Fruit fly (Drosophila melanogaster) whole organism, pupa: ENCODE results near the gene CG11983.
A peak's percentile ranks its signal among the peaks of the same experiment; 100 is the strongest.

Experiments used
- CG10348 ChIP-seq: fragments of 200-800 bp; sonication (Bioruptor generic); IDR thresholded peaks from 2 replicates; pipeline ENCODE4 v1.3.6; 2022; ENCODE audit warnings: missing biosample characterization, missing genetic modification characterization
- CG12605 ChIP-seq: fragments of 200-800 bp; sonication (Bioruptor generic); IDR thresholded peaks from 2 replicates; pipeline ENCODE4 v1.3.6; 2022; ENCODE audit warnings: missing biosample characterization, missing genetic modification characterization
- CG13204 ChIP-seq: fragments of 200-800 bp; sonication (Bioruptor generic); optimal IDR thresholded peaks from 2 replicates; lab custom pipeline; 2018; ENCODE audit warnings: missing biosample characterization, mild to moderate bottlenecking, missing genetic modification characterization, moderate library complexity
- CG14655 ChIP-seq: fragments of 200-800 bp; sonication (Bioruptor generic); optimal IDR thresholded peaks from 3 replicates; lab custom pipeline; 2017; ENCODE audit warnings: mild to moderate bottlenecking, missing biosample characterization, missing genetic modification reagents, missing genetic modification characterization
- CG15710 ChIP-seq: fragments of 200-800 bp; sonication (Bioruptor generic); optimal IDR thresholded peaks from 2 replicates; lab custom pipeline; 2018; ENCODE audit warnings: missing biosample characterization, mild to moderate bottlenecking, missing genetic modification characterization, moderate library complexity
- CG17806 ChIP-seq: fragments of 200-800 bp; sonication (Bioruptor generic); optimal IDR thresholded peaks from 2 replicates; lab custom pipeline; 2018; ENCODE audit warnings: missing biosample characterization, mild to moderate bottlenecking, missing genetic modification characterization, moderate library complexity
- CG32121 ChIP-seq: fragments of 200-800 bp; sonication (Bioruptor generic); IDR thresholded peaks from 2 replicates; pipeline ENCODE4 v1.3.6; 2022; ENCODE audit warnings: missing biosample characterization, missing genetic modification characterization
- CG34367 ChIP-seq: fragments of 200-800 bp; sonication (Bioruptor generic); optimal IDR thresholded peaks from 2 replicates; lab custom pipeline; 2018; ENCODE audit warnings: missing biosample characterization, mild to moderate bottlenecking, missing genetic modification characterization
- CG4496 ChIP-seq: fragments of 200-800 bp; sonication (Bioruptor generic); IDR thresholded peaks from 3 replicates; pipeline ENCODE4 v1.3.6; 2022; ENCODE audit warnings: missing biosample characterization, missing genetic modification characterization
- CG8159 ChIP-seq: fragments of 200-800 bp; sonication (Bioruptor generic); optimal IDR thresholded peaks from 3 replicates; lab custom pipeline; 2018; ENCODE audit warnings: missing biosample characterization, mild to moderate bottlenecking, missing genetic modification characterization, moderate library complexity
- CG8301 ChIP-seq: fragments of 200-800 bp; sonication (Bioruptor generic); optimal IDR thresholded peaks from 2 replicates; lab custom pipeline; 2018; ENCODE audit warnings: missing biosample characterization, mild to moderate bottlenecking, missing genetic modification characterization
- CG9948 ChIP-seq: fragments of 200-800 bp; sonication (Bioruptor generic); optimal IDR thresholded peaks from 2 replicates; lab custom pipeline; 2018; ENCODE audit warnings: missing biosample characterization, mild to moderate bottlenecking, missing genetic modification characterization, moderate library complexity
- D1 ChIP-seq: fragments of 200-800 bp; sonication (Bioruptor generic); optimal IDR thresholded peaks from 2 replicates; lab custom pipeline; 2018; ENCODE audit warnings: missing biosample characterization, mild to moderate bottlenecking, missing genetic modification characterization, moderate library complexity
- EcR ChIP-seq: fragments of 200-800 bp; sonication (Bioruptor generic); optimal IDR thresholded peaks from 3 replicates; lab custom pipeline; 2019; ENCODE audit warnings: missing biosample characterization, missing genetic modification characterization, mild to moderate bottlenecking, moderate library complexity, missing genetic modification reagents
- Ets98B ChIP-seq: fragments of 200-800 bp; sonication (Bioruptor generic); IDR thresholded peaks from 2 replicates; pipeline ENCODE4 v1.3.6; 2022; ENCODE audit warnings: missing biosample characterization, missing genetic modification characterization
- Pif1A ChIP-seq: fragments of 200-800 bp; sonication (Bioruptor generic); optimal IDR thresholded peaks from 3 replicates; lab custom pipeline; 2016; ENCODE audit warnings: missing biosample characterization, missing genetic modification characterization
- Pif1B ChIP-seq: fragments of 200-800 bp; sonication (Bioruptor generic); optimal IDR thresholded peaks from 3 replicates; lab custom pipeline; 2016; ENCODE audit warnings: missing biosample characterization, missing genetic modification characterization
- Snoo ChIP-seq: fragments of 200-800 bp; sonication (Bioruptor generic); optimal IDR thresholded peaks from 3 replicates; lab custom pipeline; 2017; ENCODE audit warnings: missing biosample characterization, mild to moderate bottlenecking, missing genetic modification characterization, inconsistent platforms
- fd96Ca ChIP-seq: fragments of 200-800 bp; sonication (Bioruptor generic); IDR thresholded peaks from 3 replicates; pipeline ENCODE4 v1.3.6; 2022; ENCODE audit warnings: missing biosample characterization, missing genetic modification characterization
- gl ChIP-seq: fragments of 200-800 bp; sonication (Bioruptor generic); optimal IDR thresholded peaks from 2 replicates; lab custom pipeline; 2018; ENCODE audit warnings: missing biosample characterization, mild to moderate bottlenecking, missing genetic modification characterization
- rn ChIP-seq: fragments of 200-800 bp; sonication (Bioruptor generic); IDR thresholded peaks from 2 replicates; pipeline ENCODE4 v1.3.6; 2022; ENCODE audit warnings: missing biosample characterization, missing genetic modification characterization

The CG11983 gene

DNA sequence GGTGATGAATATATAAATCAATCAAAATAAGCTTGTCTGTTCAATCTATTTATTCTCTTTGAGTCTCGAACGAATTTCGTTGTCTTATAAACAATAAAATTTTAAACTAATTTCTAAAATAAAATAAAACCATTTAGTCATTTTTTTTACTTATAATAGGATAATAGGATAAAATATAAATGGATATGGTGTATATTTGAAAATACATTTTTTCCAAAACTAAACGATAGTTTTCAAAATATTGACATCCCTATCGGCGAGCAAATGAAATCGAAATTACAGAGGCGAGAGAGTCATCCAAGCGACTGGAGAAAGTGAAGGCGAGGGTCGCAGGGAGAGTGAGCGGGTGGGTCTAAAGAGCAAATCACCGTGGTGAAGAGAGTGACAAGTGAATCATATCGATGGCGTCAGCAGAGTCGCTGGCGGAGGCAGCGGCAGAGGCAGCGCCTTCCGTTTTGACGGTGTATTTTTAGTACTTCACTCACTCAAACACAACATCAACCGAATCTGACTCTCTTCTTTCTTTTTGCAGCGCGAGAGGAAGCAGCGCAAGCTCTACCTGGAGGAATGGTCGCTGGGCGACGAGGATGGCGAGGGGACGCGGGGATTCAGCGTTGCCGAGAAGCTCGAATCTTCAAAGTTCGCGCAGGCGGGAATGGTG lies 49.4 kb downstream of the CG11983 start:
- TF ChIP-seq EcR (GFP tag; lab: Kevin White, UChicago) (peak; percentile 57), CG34367 (tag; lab: Kevin White, UChicago) (peak; percentile 76), Ets98B (GFP tag; lab: Robert Waterston, UW) (no peak), CG8301 (tag; lab: Kevin White, UChicago) (peak; percentile 97), Snoo (tag; lab: Kevin White, UChicago) (peak; percentile 96), CG10348 (GFP tag; lab: Robert Waterston, UW) (no peak), CG13204 (GFP tag; lab: Kevin White, UChicago) (peak; percentile 88), CG12605 (GFP tag; lab: Robert Waterston, UW) (no peak), rn (GFP tag; lab: Robert Waterston, UW) (no peak), Pif1B (GFP tag; lab: Kevin White, UChicago) (peak; percentile 89), CG8159 (tag; lab: Kevin White, UChicago) (peak; percentile 89), CG17806 (tag; lab: Kevin White, UChicago) (peak; percentile 87), CG32121 (GFP tag; lab: Robert Waterston, UW) (no peak), CG14655 (GFP tag; lab: Kevin White, UChicago) (peak; percentile 98), CG9948 (tag; lab: Kevin White, UChicago) (peak; percentile 93), CG4496 (GFP tag; lab: Robert Waterston, UW) (no peak), gl (tag; lab: Kevin White, UChicago) (peak; percentile 87), D1 (tag; lab: Kevin White, UChicago) (peak; percentile 92), CG15710 (tag; lab: Kevin White, UChicago) (peak; percentile 85), Pif1A (GFP tag; lab: Kevin White, UChicago) (peak; percentile 91), fd96Ca (GFP tag; lab: Robert Waterston, UW) (no peak)
